Worm (Caenorhabditis elegans) whole organism, L4/young adult: ENCODE results near the gene F15E6.10.

Experiments
- dao-5 ChIP-seq: sonication (generic microtip); optimal IDR thresholded peaks from 2 replicates; lab custom pipeline; 2016; ENCODE audit warnings: missing genotype, missing genetic modification characterization, moderate library complexity, missing compliant biosample characterization
- him-1 ChIP-seq: sonication (generic microtip); optimal IDR thresholded peaks from 2 replicates; lab custom pipeline; 2016; ENCODE audit warnings: missing genotype, missing genetic modification reagents, missing genetic modification characterization, missing compliant biosample characterization

ce11 chrIV:4284989-4285388 is 7.7 kb upstream of the F15E6.10 start:
- no peak for TF ChIP-seq him-1 (tag; lab: Kevin White, UChicago)
- TF ChIP-seq dao-5 (tag; lab: Kevin White, UChicago): no peak
